Fruit fly (Drosophila melanogaster) Kc167 (cell line): ENCODE results near the gene CG31100.

Experiments used
- Myc ChIP-seq: fragments of >200 bp; optimal IDR thresholded peaks from 2 replicates; lab custom pipeline; 2017; ENCODE audit warnings: missing external identifiers
- Sin3A ChIP-seq: fragments of >200 bp; optimal IDR thresholded peaks from 2 replicates; lab custom pipeline; 2018; ENCODE audit warnings: missing external identifiers
- h ChIP-seq: fragments of >200 bp; optimal IDR thresholded peaks from 3 replicates; lab custom pipeline; 2018; ENCODE audit warnings: missing external identifiers
- insv ChIP-seq: fragments of >200 bp; optimal IDR thresholded peaks from 3 replicates; lab custom pipeline; 2018; ENCODE audit warnings: missing external identifiers
- psq ChIP-seq: fragments of >200 bp; optimal IDR thresholded peaks from 2 replicates; lab custom pipeline; 2017; ENCODE audit warnings: missing external identifiers
- ttk ChIP-seq: sonication (Bioruptor generic); optimal IDR thresholded peaks from 2 replicates; lab custom pipeline; 2017; ENCODE audit warnings: missing external identifiers

Gene CG31100

DNA sequence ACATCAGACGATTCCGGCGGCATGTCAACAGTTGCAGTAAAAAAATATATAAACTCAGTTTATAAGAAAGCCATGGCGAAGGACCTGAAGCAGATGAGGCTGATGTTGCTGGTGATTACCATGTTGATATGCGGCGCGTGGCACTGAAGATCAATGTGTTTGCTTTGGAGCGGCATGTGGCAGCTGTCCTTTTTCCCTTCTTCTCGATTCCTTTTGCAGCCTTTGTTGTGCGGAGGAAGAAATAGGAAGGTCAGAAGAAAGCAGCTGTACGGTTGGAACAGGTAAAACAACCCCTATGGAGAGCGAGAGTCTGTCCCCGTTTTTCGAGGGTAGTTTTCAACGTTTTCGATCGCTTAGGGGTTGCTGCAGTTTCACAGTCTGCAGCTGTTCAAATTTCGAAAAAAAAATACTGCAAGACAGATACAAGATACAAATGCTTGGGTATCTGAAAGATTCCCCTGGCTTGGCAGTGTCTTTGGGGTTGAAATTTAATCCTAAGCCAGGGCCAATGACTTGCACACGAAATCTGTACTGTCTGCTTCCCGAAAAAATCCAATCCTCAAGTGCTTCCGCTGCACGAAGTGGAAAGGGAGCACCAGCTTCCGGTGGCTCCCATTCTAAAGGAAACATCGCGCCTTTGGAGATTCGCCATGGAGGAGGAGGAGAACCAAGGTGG lies 21.5 kb upstream of the CG31100 start:
- TF ChIP-seq Sin3A (lab: Kevin White, UChicago), result no peak
- no peak for TF ChIP-seq h
- no peak for TF ChIP-seq ttk (lab: Kevin White, UChicago)
- no peak for TF ChIP-seq psq (lab: Kevin White, UChicago)
- TF ChIP-seq Myc, result no peak
- TF ChIP-seq insv, result no peak

DNA sequence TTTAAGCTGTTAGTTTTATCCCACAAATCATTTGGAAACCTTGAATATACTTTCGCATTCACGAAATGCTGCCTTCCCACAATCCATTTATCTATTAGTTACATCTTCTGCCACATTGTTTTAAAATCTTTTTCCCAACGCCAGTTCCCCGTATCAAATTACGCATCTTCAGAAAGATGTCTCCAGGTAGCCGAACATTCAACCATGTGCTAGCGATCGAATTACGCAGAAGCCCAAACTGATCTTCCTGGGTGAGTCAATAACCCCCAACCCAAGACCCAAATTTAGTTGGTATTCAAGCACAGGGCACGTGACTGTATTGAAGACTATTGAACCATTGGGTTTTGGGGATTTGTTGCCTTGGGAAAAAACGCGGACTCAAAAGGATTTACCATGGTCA lies 20.5 kb upstream of the CG31100 start:
- no peak for TF ChIP-seq Myc
- no peak for TF ChIP-seq psq (lab: Kevin White, UChicago)

DNA sequence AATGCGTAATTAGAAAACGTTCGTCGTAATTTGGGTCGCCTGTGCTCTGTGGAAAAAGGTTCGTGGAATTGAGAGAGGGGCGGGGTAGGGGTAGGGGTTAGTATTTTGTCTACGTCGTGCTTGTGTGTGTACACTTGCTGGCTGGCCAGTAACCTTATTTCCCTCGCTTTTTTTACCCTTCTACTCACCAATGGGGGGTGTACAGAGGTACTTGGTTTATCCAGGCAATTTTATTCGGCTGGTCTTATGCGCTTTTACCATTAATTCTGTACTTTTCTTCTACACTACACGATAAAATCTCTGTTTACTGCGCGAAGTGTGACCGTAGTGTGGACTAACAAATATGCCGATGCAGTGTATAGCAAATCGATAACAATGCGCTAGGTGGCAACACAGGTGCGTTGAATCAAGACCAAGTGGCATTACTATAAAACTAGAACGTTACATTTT lies 16.3 kb upstream of the CG31100 start, which contains the start of gene tgo:
Gene tgo (minus strand): TSS at position 334 of the 450 bp plus-strand sequence.
- TF ChIP-seq insv (no peak), Sin3A (lab: Kevin White, UChicago) (no peak), ttk (lab: Kevin White, UChicago) (no peak), h (no peak), psq (lab: Kevin White, UChicago) (no peak), Myc (no peak)

DNA sequence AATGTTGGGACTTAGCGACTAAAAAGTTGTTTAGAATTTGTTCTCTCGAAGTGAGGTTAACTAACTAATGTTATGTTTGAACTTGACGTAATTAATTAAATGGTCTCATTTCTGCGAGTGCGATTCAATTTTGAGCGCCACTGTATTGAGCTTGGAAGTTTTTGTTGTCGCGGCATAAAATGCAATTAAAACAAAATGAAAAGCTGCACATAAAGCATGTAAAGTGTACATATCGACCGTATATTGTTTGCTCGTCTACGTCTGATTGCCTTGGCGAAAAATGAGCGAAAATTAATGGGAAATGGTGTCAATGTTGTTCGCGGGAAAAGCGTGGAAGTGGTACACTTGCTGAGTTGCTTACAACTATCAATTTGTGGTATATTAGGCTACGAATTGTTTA lies 13.4 kb upstream of the CG31100 start:
- TF ChIP-seq insv (no peak), Myc (no peak), psq (lab: Kevin White, UChicago) (no peak), ttk (lab: Kevin White, UChicago) (no peak), h (no peak), Sin3A (lab: Kevin White, UChicago) (no peak)

DNA sequence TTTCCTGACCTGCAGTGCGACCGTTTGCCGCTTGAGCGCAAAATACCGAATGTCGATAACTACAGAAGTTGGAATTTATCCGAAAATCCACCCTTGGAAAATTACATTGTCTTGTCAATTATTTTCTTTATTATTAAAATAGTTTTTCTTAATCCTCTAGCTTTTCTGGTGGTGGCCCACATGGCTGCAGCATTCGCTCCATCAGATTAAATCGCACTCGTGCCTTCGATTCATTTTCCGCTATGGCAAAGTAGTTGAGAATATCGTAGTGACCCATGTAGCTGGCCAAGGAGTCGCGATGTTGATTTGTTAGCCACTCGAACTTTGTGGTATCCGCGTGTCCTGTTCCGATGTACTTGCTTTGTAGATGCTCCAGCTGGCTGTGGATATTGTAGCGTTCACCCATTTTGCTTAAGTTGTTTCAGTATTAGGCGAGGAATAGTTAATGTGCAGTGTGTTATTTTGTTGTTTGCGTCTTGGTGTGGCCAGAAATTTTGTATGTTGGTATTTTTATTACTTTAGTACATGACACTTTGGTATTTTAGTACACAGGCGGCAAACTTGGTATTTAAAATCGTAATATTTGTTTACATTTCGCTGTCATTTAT lies 11.5 kb upstream of the CG31100 start, which contains the start of the genes Kcmf1, Sf3b5 and CG11986:
Gene Kcmf1 (minus strand): TSS at position 51 of the 608 bp plus-strand sequence.
Gene Sf3b5 (minus strand): TSS at position 483 of the 608 bp plus-strand sequence.
Gene CG11986 (plus strand): TSS at position 588 of the 608 bp plus-strand sequence.
- no peak for TF ChIP-seq insv
- no peak for TF ChIP-seq Sin3A (lab: Kevin White, UChicago)
- TF ChIP-seq h, result no peak
- TF ChIP-seq Myc, result no peak
- TF ChIP-seq psq (lab: Kevin White, UChicago), result no peak
- no peak for TF ChIP-seq ttk (lab: Kevin White, UChicago)

DNA sequence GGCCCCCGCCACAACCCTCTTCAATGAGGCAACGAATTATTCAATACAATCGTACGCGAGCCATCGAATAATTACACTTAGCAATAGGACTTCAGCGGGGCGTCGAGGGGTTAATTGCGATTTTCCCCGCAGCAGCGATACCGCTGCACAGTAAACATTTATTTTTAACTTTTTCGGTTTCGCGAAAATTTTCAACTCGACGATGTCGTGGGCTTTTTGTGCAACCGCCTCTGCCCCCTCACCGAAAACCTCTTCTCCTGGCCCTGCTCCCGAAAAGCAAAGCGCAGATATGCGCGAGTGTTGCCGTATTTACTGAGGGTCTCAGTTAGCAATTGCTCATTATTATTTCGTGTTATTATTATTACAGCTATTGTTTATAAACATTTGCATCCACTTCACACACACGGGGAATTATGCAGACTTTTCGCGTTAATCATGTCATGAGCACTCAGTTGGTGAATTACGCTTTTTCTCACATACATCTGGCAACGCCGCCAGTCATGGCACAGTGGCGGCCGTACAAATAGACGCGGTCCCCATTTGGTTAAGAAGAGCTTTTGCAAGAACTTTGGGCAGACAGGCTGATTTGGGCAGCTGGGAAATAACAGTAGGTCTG lies 10.4 kb upstream of the CG31100 start:
- TF ChIP-seq h (no peak), psq (lab: Kevin White, UChicago) (no peak), Myc (no peak), ttk (lab: Kevin White, UChicago) (no peak), insv (no peak), Sin3A (lab: Kevin White, UChicago) (no peak)

DNA sequence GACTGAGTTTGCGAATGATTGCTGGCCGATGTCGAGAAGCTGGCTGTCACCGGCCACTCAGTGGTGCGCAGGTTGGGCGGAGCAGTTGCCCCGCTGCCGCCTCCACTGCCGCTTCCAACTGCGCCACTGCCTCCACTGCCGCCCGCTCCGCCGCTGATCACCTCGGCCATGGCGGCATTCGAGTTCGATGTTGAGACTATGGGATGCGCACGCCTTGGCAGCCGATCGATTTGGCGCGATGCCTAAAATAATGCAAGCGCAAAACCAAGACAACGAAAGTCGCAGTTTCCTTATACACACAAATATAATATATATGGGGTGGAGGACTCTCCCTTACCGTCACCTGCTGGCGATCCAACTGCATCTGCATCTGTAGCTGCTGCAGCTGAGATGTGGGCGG lies 8.3 kb upstream of the CG31100 start:
- TF ChIP-seq ttk (lab: Kevin White, UChicago) (no peak), insv (no peak), psq (lab: Kevin White, UChicago) (no peak), h (no peak), Sin3A (lab: Kevin White, UChicago) (no peak)

DNA sequence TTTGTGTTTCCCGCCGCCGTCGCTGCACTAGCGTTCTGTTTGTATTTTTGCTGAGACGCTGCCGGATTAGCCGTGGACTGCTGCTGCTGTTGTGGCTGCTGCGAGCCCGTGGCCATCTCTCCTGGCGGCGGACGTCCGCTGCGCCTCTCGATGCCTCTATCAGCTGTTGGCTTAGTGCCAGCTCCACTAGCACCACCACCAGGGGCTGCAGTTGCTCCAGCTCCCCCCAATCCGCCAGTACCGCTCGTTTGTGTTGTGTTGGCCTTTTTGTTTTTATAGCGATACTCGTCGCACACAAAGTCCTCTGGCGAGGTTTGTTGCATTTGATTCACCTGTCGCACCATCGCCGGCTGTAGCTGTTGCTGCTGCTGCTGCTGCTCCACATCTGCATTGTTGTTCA lies 7.2 kb upstream of the CG31100 start:
- TF ChIP-seq ttk (lab: Kevin White, UChicago) (no peak), psq (lab: Kevin White, UChicago) (no peak), Sin3A (lab: Kevin White, UChicago) (no peak), insv (no peak)

DNA sequence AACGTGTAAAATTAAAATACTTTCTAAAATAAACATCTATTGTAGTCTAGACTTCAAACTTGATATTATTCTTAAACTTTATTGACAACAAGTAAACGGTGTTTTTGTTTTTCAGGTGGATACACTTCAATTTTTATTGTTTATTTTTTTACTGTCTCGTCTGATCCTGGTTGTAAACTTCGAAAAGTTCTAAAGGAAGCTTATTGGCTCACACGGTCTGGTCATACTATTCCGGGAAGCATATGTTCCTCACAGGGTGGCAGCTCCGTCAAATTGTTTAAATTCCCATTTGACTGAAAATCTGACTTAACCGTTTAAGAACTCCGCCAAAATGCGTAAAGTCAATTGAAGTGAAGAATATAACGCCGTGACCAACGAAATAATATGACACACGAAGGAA lies 4.8 kb upstream of the CG31100 start, which contains the start of gene CG11983:
Gene CG11983 (plus strand): TSS at position 120 of the 400 bp plus-strand sequence.
- TF ChIP-seq ttk (lab: Kevin White, UChicago), result no peak
- no peak for TF ChIP-seq insv
- TF ChIP-seq Sin3A (lab: Kevin White, UChicago), result no peak
- no peak for TF ChIP-seq psq (lab: Kevin White, UChicago)
- no peak for TF ChIP-seq h
- TF ChIP-seq Myc, result no peak

DNA sequence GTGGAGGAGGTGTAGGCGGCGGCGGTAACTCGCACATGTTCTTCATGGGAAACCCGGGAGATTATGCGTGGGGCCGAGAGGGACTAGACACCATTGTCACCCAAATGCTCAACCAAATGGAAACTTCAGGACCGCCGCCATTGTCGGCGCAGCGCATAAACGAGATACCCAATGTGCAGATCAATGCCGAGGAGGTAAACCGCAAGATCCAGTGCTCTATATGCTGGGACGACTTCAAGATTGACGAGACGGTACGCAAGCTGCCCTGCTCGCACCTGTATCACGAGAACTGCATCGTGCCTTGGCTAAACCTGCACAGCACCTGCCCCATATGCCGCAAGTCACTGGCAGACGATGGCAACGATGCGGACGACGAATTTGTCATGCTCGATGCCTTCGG lies 3.8 kb upstream of the CG31100 start:
- TF ChIP-seq h, result no peak
- TF ChIP-seq Sin3A (lab: Kevin White, UChicago), result no peak
- no peak for TF ChIP-seq Myc
- TF ChIP-seq ttk (lab: Kevin White, UChicago), result peak; percentile 93

DNA sequence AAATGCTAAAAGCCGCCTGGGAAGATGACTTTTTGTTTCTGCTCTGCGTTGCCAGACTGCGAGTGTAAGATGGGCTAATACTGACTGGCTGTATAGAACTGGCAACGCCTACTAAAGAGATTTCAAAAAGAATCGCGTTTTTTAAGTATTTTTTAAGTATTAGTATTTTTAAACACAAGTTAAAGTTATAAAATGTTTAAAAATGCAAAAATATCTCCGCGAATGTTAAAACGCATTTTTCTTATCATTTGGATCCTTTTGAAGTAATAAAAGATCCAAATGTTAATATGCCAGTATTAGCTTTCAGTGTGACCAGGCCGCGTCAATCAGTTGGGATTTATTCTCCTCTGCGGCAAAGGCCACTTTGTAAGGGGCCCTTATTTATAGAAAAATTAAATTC lies 2.7 kb upstream of the CG31100 start, which contains the start of the genes Prosbeta3 and Iru:
Gene Prosbeta3 (minus strand): TSS at position 98 of the 400 bp plus-strand sequence.
Gene Iru (plus strand): TSS at position 328 of the 400 bp plus-strand sequence.
- TF ChIP-seq ttk (lab: Kevin White, UChicago), result no peak
- no peak for TF ChIP-seq Myc
- no peak for TF ChIP-seq h
- TF ChIP-seq insv, result no peak
- no peak for TF ChIP-seq psq (lab: Kevin White, UChicago)
- TF ChIP-seq Sin3A (lab: Kevin White, UChicago), result no peak

DNA sequence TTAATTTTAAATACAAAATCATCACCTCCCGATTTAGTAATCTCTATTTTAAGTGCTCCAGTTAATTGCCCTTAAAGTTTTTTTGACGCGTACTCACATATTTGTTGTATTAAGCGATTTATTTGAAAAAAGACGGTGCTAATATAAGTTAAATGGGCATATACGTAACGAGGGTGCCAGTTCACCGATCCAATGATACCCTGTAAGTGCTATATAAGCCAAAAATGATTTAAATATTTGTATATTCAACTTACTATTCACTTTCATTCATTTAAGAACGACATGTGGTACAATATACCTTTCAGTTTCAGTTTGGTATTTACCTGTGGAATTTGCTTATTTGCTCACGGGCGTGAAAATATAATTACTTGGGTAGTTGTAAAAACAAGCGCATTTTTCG lies 908 bp downstream of the CG31100 start:
- no peak for TF ChIP-seq psq (lab: Kevin White, UChicago)
- no peak for TF ChIP-seq Sin3A (lab: Kevin White, UChicago)
- no peak for TF ChIP-seq ttk (lab: Kevin White, UChicago)
- no peak for TF ChIP-seq insv
